Worm (Caenorhabditis elegans): ENCODE measurements around the gene srh-21.

srh-21 gene

ce11 chrV:4948635-4949034, 22.2 kb downstream of the srh-21 start, which contains the start of gene str-209:
Gene str-209 (plus strand): TSS chrV:4948935.
- no peak for TF ChIP-seq ztf-4 (tag; optimal IDR thresholded peaks at IDR 0.05)
- no peak for TF ChIP-seq nhr-43 (tag; optimal IDR thresholded peaks at IDR 0.05; ENCODE audit: poor library complexity, severe bottlenecking)
- TF ChIP-seq unc-39 (tag; optimal IDR thresholded peaks at IDR 0.05) = no peak
- no peak for TF ChIP-seq lin-39 (tag; optimal IDR thresholded peaks at IDR 0.05)
- no peak for TF ChIP-seq lin-15B (tag; optimal IDR thresholded peaks at IDR 0.05)
- TF ChIP-seq mdl-1 (tag; optimal IDR thresholded peaks at IDR 0.05) = no peak
- TF ChIP-seq R02D3.7 (tag; optimal IDR thresholded peaks at IDR 0.05) = no peak
- TF ChIP-seq ceh-28 (tag; optimal IDR thresholded peaks at IDR 0.05) = no peak
- TF ChIP-seq pha-4 (tag; optimal IDR thresholded peaks at IDR 0.05) = no peak
- no peak for TF ChIP-seq elt-1 (tag; optimal IDR thresholded peaks at IDR 0.05)
- TF ChIP-seq tbx-2 (tag; optimal IDR thresholded peaks at IDR 0.05) = no peak

DNA sequence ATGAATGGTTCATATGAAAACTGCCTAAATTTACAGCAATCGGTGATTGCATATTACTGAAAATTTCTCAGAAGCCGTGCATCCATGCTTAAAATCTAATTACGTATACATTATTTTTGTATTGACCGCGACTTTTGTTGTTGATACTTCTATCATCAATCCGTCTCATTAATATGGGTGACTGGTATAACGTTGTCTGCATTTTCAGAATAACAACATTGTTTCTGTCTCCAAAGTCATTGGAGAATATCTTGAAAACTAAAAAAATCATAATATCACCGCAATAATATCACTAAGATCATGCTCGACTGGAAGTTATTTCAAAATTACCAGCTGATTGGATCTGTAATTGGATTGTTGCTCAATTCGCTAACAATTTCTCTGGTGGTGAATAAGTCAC, 25.0 kb downstream of the srh-21 start, which contains the start of gene str-207:
Gene str-207 (plus strand): TSS at position 301 of the 400 bp plus-strand sequence.
- no peak for TF ChIP-seq mml-1 (tag; optimal IDR thresholded peaks at IDR 0.05)
- TF ChIP-seq zag-1 (tag; optimal IDR thresholded peaks at IDR 0.05) = no peak
- no peak for TF ChIP-seq tbx-2 (tag; optimal IDR thresholded peaks at IDR 0.05)
- TF ChIP-seq R02D3.7 (tag; optimal IDR thresholded peaks at IDR 0.05) = no peak
- TF ChIP-seq ceh-28 (tag; optimal IDR thresholded peaks at IDR 0.05) = no peak
- TF ChIP-seq unc-62 (GFP tag; optimal IDR thresholded peaks at IDR 0.05) = no peak
- TF ChIP-seq pha-4 (tag; optimal IDR thresholded peaks at IDR 0.05) = no peak
- TF ChIP-seq fkh-2 (tag; optimal IDR thresholded peaks at IDR 0.05) = no peak
- no peak for TF ChIP-seq snpc-4 (tag; optimal IDR thresholded peaks at IDR 0.05)
- TF ChIP-seq nhr-25 (tag; optimal IDR thresholded peaks at IDR 0.05) = no peak
- TF ChIP-seq nhr-12 (tag; optimal IDR thresholded peaks at IDR 0.05) = no peak

- no peak for TF ChIP-seq aly-2 (tag; optimal IDR thresholded peaks at IDR 0.05)
- TF ChIP-seq jun-1 (tag; optimal IDR thresholded peaks at IDR 0.05) = no peak
- TF ChIP-seq elt-1 (tag; optimal IDR thresholded peaks at IDR 0.05) = no peak
- TF ChIP-seq hmg-11 (tag; optimal IDR thresholded peaks at IDR 0.05) = no peak
- no peak for TF ChIP-seq ceh-16 (tag; optimal IDR thresholded peaks at IDR 0.05)
- TF ChIP-seq ceh-82 (tag; optimal IDR thresholded peaks at IDR 0.05) = no peak
- no peak for TF ChIP-seq nhr-67 (tag; optimal IDR thresholded peaks at IDR 0.05)
- no peak for TF ChIP-seq daf-12 (tag; optimal IDR thresholded peaks at IDR 0.05)
- no peak for TF ChIP-seq nhr-43 (tag; optimal IDR thresholded peaks at IDR 0.05; ENCODE audit: poor library complexity, severe bottlenecking)
- no peak for TF ChIP-seq unc-39 (tag; optimal IDR thresholded peaks at IDR 0.05)
- TF ChIP-seq elt-3 (tag; optimal IDR thresholded peaks at IDR 0.05) = no peak
- TF ChIP-seq nhr-237 (tag; optimal IDR thresholded peaks at IDR 0.05) = no peak
- TF ChIP-seq nfya-1 (tag; optimal IDR thresholded peaks at IDR 0.05; ENCODE audit: insufficient read depth) = no peak
- no peak for TF ChIP-seq nhr-12 (tag; optimal IDR thresholded peaks at IDR 0.05)
- TF ChIP-seq fkh-2 (tag; optimal IDR thresholded peaks at IDR 0.05) = no peak
- TF ChIP-seq skn-1 (tag; optimal IDR thresholded peaks at IDR 0.05) = no peak
- no peak for TF ChIP-seq unc-62 (GFP tag; optimal IDR thresholded peaks at IDR 0.05)
- no peak for TF ChIP-seq nhr-25 (tag; optimal IDR thresholded peaks at IDR 0.05)
- TF ChIP-seq fkh-10 (GFP tag; optimal IDR thresholded peaks at IDR 0.05) = no peak
These were observed 30.1 kb downstream of the srh-21 start, which contains the start of gene str-208 for ce11 chrV:4956529-4956928. Gene str-208 (plus strand): TSS chrV:4956829.

- no peak for TF ChIP-seq ztf-4 (tag; optimal IDR thresholded peaks at IDR 0.05)
- TF ChIP-seq nhr-28 (tag; optimal IDR thresholded peaks at IDR 0.05) = no peak
- no peak for TF ChIP-seq jun-1 (tag; optimal IDR thresholded peaks at IDR 0.05)
- no peak for TF ChIP-seq elt-3 (tag; optimal IDR thresholded peaks at IDR 0.05)
- no peak for TF ChIP-seq pha-4 (tag; optimal IDR thresholded peaks at IDR 0.05)
- no peak for TF ChIP-seq fkh-2 (tag; optimal IDR thresholded peaks at IDR 0.05)
- no peak for TF ChIP-seq skn-1 (tag; optimal IDR thresholded peaks at IDR 0.05)
These were observed 31.1 kb downstream of the srh-21 start for ce11 chrV:4957619-4958018.

DNA sequence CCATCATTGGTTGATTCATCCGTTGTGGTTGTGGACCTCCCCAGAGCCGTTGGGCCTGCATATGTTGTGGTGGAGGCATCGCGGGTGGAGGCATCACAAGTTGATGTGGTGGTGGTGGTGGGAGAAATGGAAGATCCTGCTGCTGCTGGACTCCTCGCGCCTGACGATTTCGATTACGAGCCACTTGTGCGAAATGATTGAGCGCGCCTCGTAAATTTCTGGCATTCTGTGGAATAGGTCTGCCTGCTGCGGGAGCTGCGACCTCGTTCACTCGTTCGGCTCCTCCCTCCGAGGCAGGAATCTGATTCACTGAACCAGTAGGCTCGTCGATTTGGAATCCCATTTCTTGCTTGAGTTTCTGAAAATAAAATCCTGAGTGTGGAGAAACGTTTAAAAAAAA, 34.2 kb downstream of the srh-21 start:
- TF ChIP-seq jun-1 (tag; optimal IDR thresholded peaks at IDR 0.05) (no peak), ceh-28 (tag; optimal IDR thresholded peaks at IDR 0.05) (no peak), elt-3 (tag; optimal IDR thresholded peaks at IDR 0.05) (no peak), tbx-2 (tag; optimal IDR thresholded peaks at IDR 0.05) (no peak), sea-2 (GFP tag; optimal IDR thresholded peaks at IDR 0.05) (no peak), nhr-28 (tag; optimal IDR thresholded peaks at IDR 0.05) (no peak), R02D3.7 (tag; optimal IDR thresholded peaks at IDR 0.05) (no peak), skn-1 (tag; optimal IDR thresholded peaks at IDR 0.05) (no peak), aly-2 (tag; optimal IDR thresholded peaks at IDR 0.05) (no peak), pha-4 (tag; optimal IDR thresholded peaks at IDR 0.05) (no peak), ama-1 (optimal IDR thresholded peaks at IDR 0.05) (no peak)
